Worm (Caenorhabditis elegans) whole organism, L1 larva: ENCODE data around the gene ZK1290.10.
A peak's percentile ranks its signal among the peaks of the same experiment; 100 is the strongest.

Experiments used
- C16A3.4 ChIP-seq: fragments of 150-350 bp; optimal IDR thresholded peaks from 2 replicates; lab custom pipeline; 2014; ENCODE audit warnings: missing biosample characterization, missing genetic modification characterization
- C34B4.2 ChIP-seq: sonication (generic microtip); optimal IDR thresholded peaks from 2 replicates; lab custom pipeline; 2017; ENCODE audit warnings: mild to moderate bottlenecking, missing genetic modification characterization, missing compliant biosample characterization
- F16B12.6 ChIP-seq: fragments of 150-350 bp; optimal IDR thresholded peaks from 2 replicates; lab custom pipeline; 2014; ENCODE audit warnings: missing biosample characterization, missing genetic modification characterization
- aha-1 ChIP-seq: fragments of 150-350 bp; optimal IDR thresholded peaks from 2 replicates; lab custom pipeline; 2014; ENCODE audit warnings: missing biosample characterization, missing genetic modification characterization
- alr-1 ChIP-seq: fragments of 200-800 bp; sonication (Bioruptor generic); optimal IDR thresholded peaks from 2 replicates; lab custom pipeline; 2018; ENCODE audit warnings: borderline replicate concordance, mild to moderate bottlenecking, missing genetic modification characterization, missing compliant biosample characterization
- ama-1 ChIP-seq: fragments of 150-350 bp; optimal IDR thresholded peaks from 2 replicates; lab custom pipeline; 2014
- ceh-63 ChIP-seq: fragments of 200-800 bp; sonication (Bioruptor generic); optimal IDR thresholded peaks from 2 replicates; lab custom pipeline; 2018; ENCODE audit warnings: mild to moderate bottlenecking, missing genetic modification characterization, missing compliant biosample characterization
- ceh-82 ChIP-seq, 3 experiments: fragments of 150-350 bp in 1 of 3; sonication (generic microtip) in 2 of 3; optimal IDR thresholded peaks; 2 replicates each; lab custom pipeline; 2014 to 2017; ENCODE audit warnings: missing biosample characterization in 3 of 3, missing genetic modification characterization in 3 of 3
- ceh-88 ChIP-seq: fragments of 200-800 bp; sonication (Bioruptor generic); IDR thresholded peaks from 2 replicates; pipeline ENCODE4 v1.3.6; 2022; ENCODE audit warnings: missing genetic modification characterization, missing compliant biosample characterization
- dsc-1 ChIP-seq: sonication (generic microtip); optimal IDR thresholded peaks from 2 replicates; lab custom pipeline; 2016; ENCODE audit warnings: mild to moderate bottlenecking, missing genetic modification characterization, missing compliant biosample characterization
- efl-1 ChIP-seq, 4 experiments: fragments of 150-350 bp; optimal IDR thresholded peaks in 3 of 4; peaks in 1 of 4; 1 replicate in 1 of 4; 2 replicates in 3 of 4; lab custom pipeline; 2014; ENCODE audit warnings: missing biosample characterization in 2 of 4, missing genetic modification characterization in 2 of 4, missing genetic modification reagents in 2 of 4
- egl-13 ChIP-seq: sonication (generic microtip); optimal IDR thresholded peaks from 2 replicates; lab custom pipeline; 2016; ENCODE audit warnings: missing genotype, missing genetic modification reagents, missing genetic modification characterization, missing compliant biosample characterization
- egl-27 ChIP-seq, 2 experiments: fragments of 150-350 bp in 1 of 2; sonication (generic microtip); optimal IDR thresholded peaks; 3 replicates each; lab custom pipeline; 2017 to 2018; ENCODE audit warnings: missing biosample characterization in 2 of 2, missing genetic modification characterization in 2 of 2, missing genetic modification reagents in 2 of 2
- elt-3 ChIP-seq, 6 experiments: fragments of 150-350 bp in 1 of 6; sonication (generic microtip); optimal IDR thresholded peaks; 2 replicates each; lab custom pipeline; 2017 to 2018; ENCODE audit warnings: missing biosample characterization in 6 of 6, missing genetic modification characterization in 6 of 6, inconsistent platforms in 1 of 6
- fkh-8 ChIP-seq: sonication (generic microtip); optimal IDR thresholded peaks from 2 replicates; lab custom pipeline; 2016; ENCODE audit warnings: mild to moderate bottlenecking, missing genetic modification characterization, missing compliant biosample characterization
- fos-1 ChIP-seq: fragments of 150-350 bp; optimal IDR thresholded peaks from 2 replicates; lab custom pipeline; 2014; ENCODE audit warnings: missing biosample characterization, missing genetic modification characterization
- grh-1 ChIP-seq: fragments of 200-800 bp; sonication (Bioruptor generic); IDR thresholded peaks from 2 replicates; pipeline ENCODE4 v1.3.6; 2022; ENCODE audit warnings: missing genetic modification reagents, missing genetic modification characterization, missing compliant biosample characterization
- hpl-2 ChIP-seq: fragments of 150-350 bp; optimal IDR thresholded peaks from 2 replicates; lab custom pipeline; 2014; ENCODE audit warnings: missing biosample characterization, missing genetic modification reagents, missing genetic modification characterization
- irx-1 ChIP-seq: sonication (generic microtip); optimal IDR thresholded peaks from 2 replicates; lab custom pipeline; 2016; ENCODE audit warnings: missing genetic modification characterization, missing compliant biosample characterization
- lin-13 ChIP-seq: fragments of 150-350 bp; optimal IDR thresholded peaks from 2 replicates; lab custom pipeline; 2014; ENCODE audit warnings: missing biosample characterization, missing genetic modification reagents, missing genetic modification characterization
- lin-14 ChIP-seq: fragments of 200-800 bp; sonication (Bioruptor generic); optimal IDR thresholded peaks from 2 replicates; lab custom pipeline; 2018; ENCODE audit warnings: mild to moderate bottlenecking, missing genetic modification characterization, moderate library complexity, missing compliant biosample characterization
- lin-15B ChIP-seq: fragments of 150-350 bp; sonication (generic microtip); optimal IDR thresholded peaks from 3 replicates; lab custom pipeline; 2014; ENCODE audit warnings: missing biosample characterization, missing genetic modification characterization
- lir-3 ChIP-seq: sonication (generic microtip); optimal IDR thresholded peaks from 2 replicates; lab custom pipeline; 2016; ENCODE audit warnings: mild to moderate bottlenecking, missing genetic modification characterization, moderate library complexity, missing compliant biosample characterization; ENCODE audit not compliant: poor library complexity
- lsy-2 ChIP-seq, 2 experiments: fragments of 150-350 bp; optimal IDR thresholded peaks; 2 replicates each; lab custom pipeline; 2014; ENCODE audit warnings: missing biosample characterization in 2 of 2, missing genetic modification characterization in 2 of 2
- mdl-1 ChIP-seq, 2 experiments: fragments of 150-350 bp; optimal IDR thresholded peaks; 2 replicates each; lab custom pipeline; 2014 to 2017; ENCODE audit warnings: missing biosample characterization in 2 of 2, missing genetic modification characterization in 2 of 2, inconsistent platforms in 1 of 2
- mef-2 ChIP-seq: fragments of 150-350 bp; optimal IDR thresholded peaks from 2 replicates; lab custom pipeline; 2014; ENCODE audit warnings: missing biosample characterization, missing genetic modification characterization
- mep-1 ChIP-seq: fragments of 150-350 bp; optimal IDR thresholded peaks from 2 replicates; lab custom pipeline; 2014; ENCODE audit warnings: missing biosample characterization, missing genetic modification characterization
- nhr-19 ChIP-seq: fragments of 200-800 bp; sonication (Bioruptor generic); conservative IDR thresholded peaks from 2 replicates; pipeline ENCODE4 v1.3.6; 2022; ENCODE audit warnings: missing genetic modification characterization, missing compliant biosample characterization
- nhr-237 ChIP-seq: fragments of 150-350 bp; optimal IDR thresholded peaks from 2 replicates; lab custom pipeline; 2014; ENCODE audit warnings: missing biosample characterization, missing genetic modification characterization
- nhr-28 ChIP-seq: fragments of 150-350 bp; optimal IDR thresholded peaks from 2 replicates; lab custom pipeline; 2014; ENCODE audit warnings: missing biosample characterization, missing genetic modification characterization
- nhr-47 ChIP-seq: sonication (generic microtip); optimal IDR thresholded peaks from 2 replicates; lab custom pipeline; 2016; ENCODE audit warnings: mild to moderate bottlenecking, missing genetic modification characterization, moderate library complexity, missing compliant biosample characterization
- nhr-71 ChIP-seq: sonication (generic microtip); optimal IDR thresholded peaks from 2 replicates; lab custom pipeline; 2016; ENCODE audit warnings: mild to moderate bottlenecking, missing genetic modification characterization, moderate library complexity, missing compliant biosample characterization
- nhr-84 ChIP-seq: sonication (generic microtip); optimal IDR thresholded peaks from 2 replicates; lab custom pipeline; 2017; ENCODE audit warnings: missing biosample characterization, missing genetic modification characterization
- nhr-90 ChIP-seq: sonication (generic microtip); optimal IDR thresholded peaks from 2 replicates; lab custom pipeline; 2016; ENCODE audit warnings: mild to moderate bottlenecking, missing genetic modification characterization, missing compliant biosample characterization; ENCODE audit not compliant: poor library complexity
- pag-3 ChIP-seq: sonication (generic microtip); optimal IDR thresholded peaks from 2 replicates; lab custom pipeline; 2017; ENCODE audit warnings: missing genetic modification characterization, mild to moderate bottlenecking, missing compliant biosample characterization, antibody characterized with exemption, borderline replicate concordance; ENCODE audit not compliant: insufficient read depth
- rnt-1 ChIP-seq: sonication (generic microtip); optimal IDR thresholded peaks from 2 replicates; lab custom pipeline; 2016; ENCODE audit warnings: mild to moderate bottlenecking, missing genetic modification characterization, moderate library complexity, missing compliant biosample characterization
- skn-1 ChIP-seq: fragments of 150-350 bp; optimal IDR thresholded peaks from 2 replicates; lab custom pipeline; 2014; ENCODE audit warnings: missing biosample characterization, missing genetic modification characterization
- snpc-4 ChIP-seq: fragments of 150-350 bp; optimal IDR thresholded peaks from 2 replicates; lab custom pipeline; 2014; ENCODE audit warnings: missing biosample characterization, missing genetic modification characterization
- snu-23 ChIP-seq: sonication (generic microtip); optimal IDR thresholded peaks from 2 replicates; lab custom pipeline; 2016; ENCODE audit warnings: missing genetic modification characterization, missing compliant biosample characterization
- sox-4 ChIP-seq: sonication (generic microtip); optimal IDR thresholded peaks from 2 replicates; lab custom pipeline; 2016; ENCODE audit warnings: missing genetic modification characterization, missing compliant biosample characterization
- sptf-1 ChIP-seq: fragments of 150-350 bp; optimal IDR thresholded peaks from 2 replicates; lab custom pipeline; 2014; ENCODE audit warnings: missing biosample characterization, missing genetic modification characterization
- sup-37 ChIP-seq: fragments of 200-800 bp; sonication (Bioruptor generic); optimal IDR thresholded peaks from 2 replicates; lab custom pipeline; 2018; ENCODE audit warnings: mild to moderate bottlenecking, missing genetic modification characterization, missing compliant biosample characterization
- tbx-2 ChIP-seq: sonication (generic microtip); optimal IDR thresholded peaks from 2 replicates; lab custom pipeline; 2016; ENCODE audit warnings: missing genetic modification characterization, missing compliant biosample characterization
- tlp-1 ChIP-seq: fragments of 150-350 bp; optimal IDR thresholded peaks from 2 replicates; lab custom pipeline; 2014; ENCODE audit warnings: missing biosample characterization, missing genetic modification characterization
- xbp-1 ChIP-seq: sonication (generic microtip); optimal IDR thresholded peaks from 2 replicates; lab custom pipeline; 2016; ENCODE audit warnings: missing genetic modification characterization, missing compliant biosample characterization
- zag-1 ChIP-seq: fragments of 150-350 bp; optimal IDR thresholded peaks from 2 replicates; lab custom pipeline; 2014; ENCODE audit warnings: missing biosample characterization, missing genetic modification characterization
- ztf-4 ChIP-seq: fragments of 150-350 bp; optimal IDR thresholded peaks from 2 replicates; lab custom pipeline; 2014; ENCODE audit warnings: missing biosample characterization, missing genetic modification characterization

ZK1290.10 gene

DNA sequence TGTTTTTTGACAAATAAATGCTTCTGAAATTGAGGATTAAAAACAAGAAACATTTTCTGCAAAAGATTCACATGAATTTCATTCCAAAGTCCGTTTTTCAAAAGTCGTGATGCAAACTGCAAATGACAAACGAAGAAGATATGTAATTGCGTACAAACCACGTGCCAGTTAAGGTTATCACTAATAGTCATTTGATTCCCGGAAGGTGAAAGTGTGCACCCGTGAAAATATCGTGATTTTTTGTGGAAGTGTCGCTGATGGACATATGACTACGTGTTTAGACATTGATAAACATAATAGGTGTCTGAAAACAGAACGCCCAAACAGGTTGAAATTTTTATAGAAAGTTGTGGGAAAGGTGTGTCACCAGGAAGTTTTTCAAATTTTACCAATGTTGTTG is 25.5 kb downstream of the ZK1290.10 start (continued):
- TF ChIP-seq nhr-90 (peak; percentile 82), sox-4 (tag; lab: Kevin White, UChicago) (no peak), egl-13 (tag; lab: Kevin White, UChicago) (no peak), ceh-88 (GFP tag; lab: Robert Waterston, UW) (no peak), F16B12.6 (tag; lab: Kevin White, UChicago) (no peak), nhr-28 (tag; lab: Kevin White, UChicago) (no peak), hpl-2 (GFP tag; lab: Kevin White, UChicago) (no peak), grh-1 (GFP tag; lab: Robert Waterston, UW) (peak; percentile 84), nhr-47 (tag; lab: Kevin White, UChicago) (no peak), C16A3.4 (tag; lab: Kevin White, UChicago) (peak; percentile 24), fkh-8 (no peak), alr-1 (tag; lab: Kevin White, UChicago) (no peak), lir-3 (tag; lab: Kevin White, UChicago) (peak; percentile 31), snpc-4 (no peak), mef-2 (tag; lab: Kevin White, UChicago) (no peak), skn-1 (tag; lab: Kevin White, UChicago) (no peak), ztf-4 (peak; percentile 42), elt-3 (tag; optimal IDR thresholded peaks at IDR 0.05; lab: Kevin White, UChicago) (peak in 2 of 6 experiments; percentile 92 to 95), nhr-84 (tag; lab: Kevin White, UChicago) (no peak), mep-1 (tag; lab: Kevin White, UChicago) (peak; percentile 23), fos-1 (no peak), aha-1 (tag; lab: Kevin White, UChicago) (no peak), xbp-1 (no peak), mdl-1 (tag; optimal IDR thresholded peaks at IDR 0.05; lab: Kevin White, UChicago) (peak in 1 of 2 experiments; percentile 90)

- TF ChIP-seq lin-15B (tag; lab: Kevin White, UChicago) (no peak), pag-3 (tag; lab: Kevin White, UChicago) (no peak), dsc-1 (no peak), C34B4.2 (no peak), sup-37 (GFP tag; lab: Kevin White, UChicago) (no peak), alr-1 (tag; lab: Kevin White, UChicago) (no peak), ama-1 (lab: Kevin White, UChicago) (no peak), C16A3.4 (tag; lab: Kevin White, UChicago) (no peak), lin-13 (GFP tag; lab: Kevin White, UChicago) (no peak), tlp-1 (tag; lab: Kevin White, UChicago) (no peak), egl-27 (tag; optimal IDR thresholded peaks at IDR 0.05; lab: Kevin White, UChicago) (no peak), snu-23 (no peak), nhr-71 (tag; lab: Kevin White, UChicago) (no peak), zag-1 (tag; lab: Kevin White, UChicago) (no peak), sptf-1 (tag; lab: Kevin White, UChicago) (no peak), nhr-237 (tag; lab: Kevin White, UChicago) (no peak), F16B12.6 (tag; lab: Kevin White, UChicago) (no peak), ceh-63 (GFP tag; lab: Kevin White, UChicago) (no peak), lir-3 (tag; lab: Kevin White, UChicago) (no peak)
These were observed 28.2 kb downstream of the ZK1290.10 start, which contains the start of the genes ZK1290.7 and rnh-1.1 for ce11 chrII:7525458-7525857. Gene ZK1290.7, minus strand, starts transcription at chrII:7525558. Gene rnh-1.1, plus strand, starts transcription at chrII:7525738.

- TF ChIP-seq rnt-1 (tag; lab: Kevin White, UChicago) (no peak), egl-27 (tag; optimal IDR thresholded peaks at IDR 0.05; lab: Kevin White, UChicago) (no peak), mdl-1 (tag; optimal IDR thresholded peaks at IDR 0.05; lab: Kevin White, UChicago) (no peak), lsy-2 (tag; optimal IDR thresholded peaks at IDR 0.05; lab: Kevin White, UChicago) (no peak), lin-14 (no peak), nhr-90 (no peak), efl-1 (optimal IDR thresholded peaks at IDR 0.05; lab: Kevin White, UChicago) (no peak), efl-1 (GFP tag; optimal IDR thresholded peaks at IDR 0.05 in 1 of 2; lab: Kevin White, UChicago) (no peak), ceh-82 (tag; optimal IDR thresholded peaks at IDR 0.05; lab: Kevin White, UChicago) (no peak), xbp-1 (no peak), C16A3.4 (tag; lab: Kevin White, UChicago) (no peak), nhr-19 (GFP tag; lab: Robert Waterston, UW) (no peak), tbx-2 (tag; lab: Kevin White, UChicago) (no peak), sox-4 (tag; lab: Kevin White, UChicago) (no peak), aha-1 (tag; lab: Kevin White, UChicago) (no peak), ztf-4 (no peak), irx-1 (tag; lab: Kevin White, UChicago) (no peak), grh-1 (GFP tag; lab: Robert Waterston, UW) (no peak)
These were observed 30.4 kb downstream of the ZK1290.10 start, which contains the start of gene ZK1290.15 for ce11 chrII:7523281-7523680. Gene ZK1290.15, plus strand, starts transcription at chrII:7523581.
